Worm (Caenorhabditis elegans): ENCODE results near the gene Y54G2A.32.

DNA sequence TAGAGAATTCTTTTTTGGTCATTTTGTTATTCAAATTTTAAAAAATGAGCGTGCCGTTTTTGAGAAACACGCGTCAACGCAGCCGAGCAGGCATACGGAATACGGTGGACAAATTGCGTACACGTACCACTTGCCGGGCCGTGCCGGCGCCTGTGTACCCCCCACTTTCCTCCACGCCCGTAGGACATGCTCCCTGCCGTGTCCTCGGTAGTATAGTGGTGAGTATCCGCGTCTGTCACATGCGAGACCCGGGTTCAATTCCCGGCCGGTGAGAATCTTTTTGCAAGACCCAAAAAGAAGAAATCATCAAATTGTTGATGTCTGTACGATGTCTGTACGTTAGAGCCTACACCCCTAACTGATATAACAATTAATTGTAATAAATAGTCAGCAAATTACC lies 4.4 kb downstream of the Y54G2A.32 start:
- TF ChIP-seq hlh-8 (tag; optimal IDR thresholded peaks at IDR 0.05) (no peak), rnt-1 (tag; optimal IDR thresholded peaks at IDR 0.05) (no peak), nfya-1 (tag; optimal IDR thresholded peaks at IDR 0.05) (no peak), pat-9 (tag; optimal IDR thresholded peaks at IDR 0.05) (no peak), ceh-18 (tag; optimal IDR thresholded peaks at IDR 0.05) (no peak), ama-1 (optimal IDR thresholded peaks at IDR 0.05) (no peak), odd-2 (tag; optimal IDR thresholded peaks at IDR 0.05) (no peak), pqm-1 (tag; optimal IDR thresholded peaks at IDR 0.05) (no peak), pha-4 (tag; optimal IDR thresholded peaks at IDR 0.05) (no peak), hlh-15 (tag; optimal IDR thresholded peaks at IDR 0.05) (no peak), fkh-6 (tag; optimal IDR thresholded peaks at IDR 0.05) (no peak), pag-3 (tag; optimal IDR thresholded peaks at IDR 0.05; ENCODE audit: borderline replicate concordance) (no peak), F13H6.1 (tag; optimal IDR thresholded peaks at IDR 0.05) (no peak)
